Fruit fly (Drosophila melanogaster) whole organism, pupa: ENCODE data around the gene CG3081.

Experiments used
- CG10348 ChIP-seq: fragments of 200-800 bp; sonication (Bioruptor generic); IDR thresholded peaks from 2 replicates; pipeline ENCODE4 v1.3.6; 2022; ENCODE audit warnings: missing biosample characterization, missing genetic modification characterization
- CG12605 ChIP-seq: fragments of 200-800 bp; sonication (Bioruptor generic); IDR thresholded peaks from 2 replicates; pipeline ENCODE4 v1.3.6; 2022; ENCODE audit warnings: missing biosample characterization, missing genetic modification characterization
- CG13204 ChIP-seq: fragments of 200-800 bp; sonication (Bioruptor generic); optimal IDR thresholded peaks from 2 replicates; lab custom pipeline; 2018; ENCODE audit warnings: missing biosample characterization, mild to moderate bottlenecking, missing genetic modification characterization, moderate library complexity
- CG14655 ChIP-seq: fragments of 200-800 bp; sonication (Bioruptor generic); optimal IDR thresholded peaks from 3 replicates; lab custom pipeline; 2017; ENCODE audit warnings: mild to moderate bottlenecking, missing biosample characterization, missing genetic modification reagents, missing genetic modification characterization
- CG15710 ChIP-seq: fragments of 200-800 bp; sonication (Bioruptor generic); optimal IDR thresholded peaks from 2 replicates; lab custom pipeline; 2018; ENCODE audit warnings: missing biosample characterization, mild to moderate bottlenecking, missing genetic modification characterization, moderate library complexity
- CG17806 ChIP-seq: fragments of 200-800 bp; sonication (Bioruptor generic); optimal IDR thresholded peaks from 2 replicates; lab custom pipeline; 2018; ENCODE audit warnings: missing biosample characterization, mild to moderate bottlenecking, missing genetic modification characterization, moderate library complexity
- CG32121 ChIP-seq: fragments of 200-800 bp; sonication (Bioruptor generic); IDR thresholded peaks from 2 replicates; pipeline ENCODE4 v1.3.6; 2022; ENCODE audit warnings: missing biosample characterization, missing genetic modification characterization
- CG34367 ChIP-seq: fragments of 200-800 bp; sonication (Bioruptor generic); optimal IDR thresholded peaks from 2 replicates; lab custom pipeline; 2018; ENCODE audit warnings: missing biosample characterization, mild to moderate bottlenecking, missing genetic modification characterization
- CG4496 ChIP-seq: fragments of 200-800 bp; sonication (Bioruptor generic); IDR thresholded peaks from 3 replicates; pipeline ENCODE4 v1.3.6; 2022; ENCODE audit warnings: missing biosample characterization, missing genetic modification characterization
- CG8159 ChIP-seq: fragments of 200-800 bp; sonication (Bioruptor generic); optimal IDR thresholded peaks from 3 replicates; lab custom pipeline; 2018; ENCODE audit warnings: missing biosample characterization, mild to moderate bottlenecking, missing genetic modification characterization, moderate library complexity
- CG8301 ChIP-seq: fragments of 200-800 bp; sonication (Bioruptor generic); optimal IDR thresholded peaks from 2 replicates; lab custom pipeline; 2018; ENCODE audit warnings: missing biosample characterization, mild to moderate bottlenecking, missing genetic modification characterization
- CG9948 ChIP-seq: fragments of 200-800 bp; sonication (Bioruptor generic); optimal IDR thresholded peaks from 2 replicates; lab custom pipeline; 2018; ENCODE audit warnings: missing biosample characterization, mild to moderate bottlenecking, missing genetic modification characterization, moderate library complexity
- D1 ChIP-seq: fragments of 200-800 bp; sonication (Bioruptor generic); optimal IDR thresholded peaks from 2 replicates; lab custom pipeline; 2018; ENCODE audit warnings: missing biosample characterization, mild to moderate bottlenecking, missing genetic modification characterization, moderate library complexity
- EcR ChIP-seq: fragments of 200-800 bp; sonication (Bioruptor generic); optimal IDR thresholded peaks from 3 replicates; lab custom pipeline; 2019; ENCODE audit warnings: missing biosample characterization, missing genetic modification characterization, mild to moderate bottlenecking, moderate library complexity, missing genetic modification reagents
- Ets98B ChIP-seq: fragments of 200-800 bp; sonication (Bioruptor generic); IDR thresholded peaks from 2 replicates; pipeline ENCODE4 v1.3.6; 2022; ENCODE audit warnings: missing biosample characterization, missing genetic modification characterization
- Pif1A ChIP-seq: fragments of 200-800 bp; sonication (Bioruptor generic); optimal IDR thresholded peaks from 3 replicates; lab custom pipeline; 2016; ENCODE audit warnings: missing biosample characterization, missing genetic modification characterization
- Pif1B ChIP-seq: fragments of 200-800 bp; sonication (Bioruptor generic); optimal IDR thresholded peaks from 3 replicates; lab custom pipeline; 2016; ENCODE audit warnings: missing biosample characterization, missing genetic modification characterization
- Snoo ChIP-seq: fragments of 200-800 bp; sonication (Bioruptor generic); optimal IDR thresholded peaks from 3 replicates; lab custom pipeline; 2017; ENCODE audit warnings: missing biosample characterization, mild to moderate bottlenecking, missing genetic modification characterization, inconsistent platforms
- fd96Ca ChIP-seq: fragments of 200-800 bp; sonication (Bioruptor generic); IDR thresholded peaks from 3 replicates; pipeline ENCODE4 v1.3.6; 2022; ENCODE audit warnings: missing biosample characterization, missing genetic modification characterization
- gl ChIP-seq: fragments of 200-800 bp; sonication (Bioruptor generic); optimal IDR thresholded peaks from 2 replicates; lab custom pipeline; 2018; ENCODE audit warnings: missing biosample characterization, mild to moderate bottlenecking, missing genetic modification characterization
- rn ChIP-seq: fragments of 200-800 bp; sonication (Bioruptor generic); IDR thresholded peaks from 2 replicates; pipeline ENCODE4 v1.3.6; 2022; ENCODE audit warnings: missing biosample characterization, missing genetic modification characterization

Gene CG3081

dm6 chrX:4686150-4686549 is 42.4 kb upstream of the CG3081 start:
- TF ChIP-seq CG34367 (tag; lab: Kevin White, UChicago) (peak; percentile 80), Snoo (tag; lab: Kevin White, UChicago) (peak; percentile 69), CG8301 (peak; percentile 72), CG17806 (peak; percentile 40), Pif1B (GFP tag; lab: Kevin White, UChicago) (peak; percentile 81), CG8159 (peak; percentile 60), CG4496 (peak; percentile 91), CG10348 (no peak), CG12605 (GFP tag; lab: Robert Waterston, UW) (peak; percentile 91), CG32121 (peak; percentile 81), CG13204 (peak; percentile 78), rn (GFP tag; lab: Robert Waterston, UW) (peak; percentile 70), Ets98B (GFP tag; lab: Robert Waterston, UW) (peak; percentile 72), CG15710 (tag; lab: Kevin White, UChicago) (peak; percentile 70), Pif1A (GFP tag; lab: Kevin White, UChicago) (peak; percentile 73), EcR (no peak), CG9948 (tag; lab: Kevin White, UChicago) (peak; percentile 64), D1 (tag; lab: Kevin White, UChicago) (no peak), gl (tag; lab: Kevin White, UChicago) (peak; percentile 77), fd96Ca (GFP tag; lab: Robert Waterston, UW) (peak; percentile 69; the same call in 2 of the 3 replicates), CG14655 (GFP tag; lab: Kevin White, UChicago) (peak; percentile 88)

DNA sequence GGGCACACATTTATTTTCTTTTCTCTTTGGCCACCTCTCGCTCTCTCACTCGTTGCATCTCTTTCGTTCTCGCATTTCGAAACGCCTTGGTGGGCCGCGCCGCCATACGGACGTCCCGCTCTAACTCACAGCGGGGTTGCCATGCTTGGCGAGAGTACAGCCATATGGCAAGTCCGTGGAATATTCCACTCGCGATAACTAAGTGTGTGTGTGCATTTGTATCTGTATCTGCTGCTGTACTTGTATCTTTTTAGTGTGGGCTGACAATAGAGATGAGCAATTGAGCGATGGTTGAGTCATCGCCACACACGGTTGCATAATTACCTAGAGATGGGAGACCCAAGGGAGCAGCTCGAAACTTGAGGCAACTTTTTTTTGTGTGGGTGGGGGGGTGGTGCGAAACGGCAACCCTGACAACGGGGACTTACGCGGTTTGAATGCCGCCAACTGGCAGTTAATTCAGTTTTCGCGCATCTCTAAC is 40.7 kb upstream of the CG3081 start:
- TF ChIP-seq Snoo (tag; lab: Kevin White, UChicago) = peak; percentile 81
- TF ChIP-seq Pif1A (GFP tag; lab: Kevin White, UChicago) = peak; percentile 62
- peak; percentile 91 for TF ChIP-seq Ets98B (GFP tag; lab: Robert Waterston, UW)
- peak; percentile 24 for TF ChIP-seq CG9948 (tag; lab: Kevin White, UChicago)
- TF ChIP-seq CG14655 (GFP tag; lab: Kevin White, UChicago) = peak; percentile 67
- TF ChIP-seq CG32121 = peak; percentile 87
- peak; percentile 52 for TF ChIP-seq CG17806
- peak; percentile 34 for TF ChIP-seq CG34367 (tag; lab: Kevin White, UChicago)
- TF ChIP-seq D1 (tag; lab: Kevin White, UChicago) = no peak
- peak; percentile 36 for TF ChIP-seq gl (tag; lab: Kevin White, UChicago)
- peak; percentile 69 for TF ChIP-seq CG8159
- peak; percentile 62 for TF ChIP-seq rn (GFP tag; lab: Robert Waterston, UW)
- TF ChIP-seq CG4496 = peak; percentile 94
- TF ChIP-seq CG8301 = peak; percentile 55
- TF ChIP-seq Pif1B (GFP tag; lab: Kevin White, UChicago) = peak; percentile 33
- TF ChIP-seq CG12605 (GFP tag; lab: Robert Waterston, UW) = peak; percentile 67; the same call in 1 of the 2 replicates
- peak; percentile 54 for TF ChIP-seq EcR
- no peak for TF ChIP-seq CG10348
- no peak for TF ChIP-seq CG13204
- TF ChIP-seq fd96Ca (GFP tag; lab: Robert Waterston, UW) = peak; percentile 94
- TF ChIP-seq CG15710 (tag; lab: Kevin White, UChicago) = peak; percentile 63

DNA sequence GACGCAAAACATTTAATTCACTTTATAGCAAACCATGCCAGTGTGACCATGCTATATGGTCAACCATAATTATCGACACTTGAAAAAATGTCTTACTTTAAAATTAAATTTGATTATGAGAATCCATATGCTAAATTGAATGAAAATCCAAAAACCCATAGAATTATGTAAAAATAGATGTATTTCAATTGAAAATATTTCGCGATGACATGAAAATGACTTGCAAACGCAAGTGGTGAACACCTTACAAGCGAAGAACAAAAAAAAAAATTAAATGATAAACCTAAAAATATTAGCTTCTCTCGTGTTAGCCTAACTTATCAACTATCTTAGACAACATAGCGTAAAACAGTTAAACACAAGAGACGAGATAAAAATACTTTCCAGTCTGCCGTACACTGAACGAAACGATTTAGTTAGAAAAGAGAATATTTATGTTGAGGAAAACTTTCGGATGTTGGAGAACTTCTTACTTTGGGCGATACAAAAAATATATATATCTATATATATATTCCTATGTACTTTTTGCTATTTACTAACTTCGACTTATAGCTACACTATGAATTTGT is 36.1 kb upstream of the CG3081 start:
- TF ChIP-seq fd96Ca (GFP tag; lab: Robert Waterston, UW) (no peak), CG8159 (peak; percentile 60), CG9948 (tag; lab: Kevin White, UChicago) (peak; percentile 45), EcR (no peak), Ets98B (GFP tag; lab: Robert Waterston, UW) (peak; percentile 36), CG32121 (peak; percentile 60), CG15710 (tag; lab: Kevin White, UChicago) (peak; percentile 44), CG17806 (peak; percentile 56), Pif1A (GFP tag; lab: Kevin White, UChicago) (peak; percentile 64), Snoo (tag; lab: Kevin White, UChicago) (no peak), rn (GFP tag; lab: Robert Waterston, UW) (no peak), CG8301 (peak; percentile 55), CG14655 (GFP tag; lab: Kevin White, UChicago) (peak; percentile 59), gl (tag; lab: Kevin White, UChicago) (no peak), Pif1B (GFP tag; lab: Kevin White, UChicago) (peak; percentile 51), CG4496 (peak; percentile 75), CG34367 (tag; lab: Kevin White, UChicago) (peak; percentile 51), D1 (tag; lab: Kevin White, UChicago) (no peak), CG10348 (no peak), CG13204 (no peak), CG12605 (GFP tag; lab: Robert Waterston, UW) (no peak)

dm6 chrX:4678913-4679812 is 35.4 kb upstream of the CG3081 start, which contains the start of gene fzr:
TSS of gene fzr (minus strand) at chrX:4679537.
- TF ChIP-seq CG4496 = peak; percentile 16; the same call in 1 of the 3 replicates
- no peak for TF ChIP-seq rn (GFP tag; lab: Robert Waterston, UW)
